Fruit fly (Drosophila melanogaster): ENCODE measurements around the gene prt.

- TF ChIP-seq Crg-1 (GFP tag; optimal IDR thresholded peaks at IDR 0.05): no peak
- no peak for TF ChIP-seq ovo (GFP tag; optimal IDR thresholded peaks at IDR 0.05)
- peak; percentile 10 for TF ChIP-seq CG7045 (GFP tag; optimal IDR thresholded peaks at IDR 0.05)
- TF ChIP-seq Mnt (GFP tag; optimal IDR thresholded peaks at IDR 0.05): peak; percentile 5
- no peak for TF ChIP-seq Hr96 (GFP tag; optimal IDR thresholded peaks at IDR 0.05)
- no peak for TF ChIP-seq CG14711 (tag; optimal IDR thresholded peaks at IDR 0.05)
- peak; percentile 12 for TF ChIP-seq pad (GFP tag; optimal IDR thresholded peaks at IDR 0.05)
- no peak for TF ChIP-seq toe (GFP tag; optimal IDR thresholded peaks at IDR 0.05)
Observed at dm6 chr3R:23729632-23730471, 31.0 kb upstream of the prt start.
